Worm (Caenorhabditis elegans): ENCODE results near the gene F14H3.14.

- TF ChIP-seq lin-13 (GFP tag; optimal IDR thresholded peaks at IDR 0.05) (no peak), unc-62 (GFP tag; optimal IDR thresholded peaks at IDR 0.05) (no peak), alr-1 (tag; optimal IDR thresholded peaks at IDR 0.05; ENCODE audit: borderline replicate concordance) (no peak), lin-39 (tag; optimal IDR thresholded peaks at IDR 0.05) (no peak), fkh-10 (GFP tag; optimal IDR thresholded peaks at IDR 0.05) (no peak)
These were observed 40.9 kb upstream of the F14H3.14 start, which contains the start of gene argk-1 for ce11 chrV:16103594-16103993.
